Fruit fly (Drosophila melanogaster): ENCODE measurements around the gene CG14323.

The CG14323 gene

DNA sequence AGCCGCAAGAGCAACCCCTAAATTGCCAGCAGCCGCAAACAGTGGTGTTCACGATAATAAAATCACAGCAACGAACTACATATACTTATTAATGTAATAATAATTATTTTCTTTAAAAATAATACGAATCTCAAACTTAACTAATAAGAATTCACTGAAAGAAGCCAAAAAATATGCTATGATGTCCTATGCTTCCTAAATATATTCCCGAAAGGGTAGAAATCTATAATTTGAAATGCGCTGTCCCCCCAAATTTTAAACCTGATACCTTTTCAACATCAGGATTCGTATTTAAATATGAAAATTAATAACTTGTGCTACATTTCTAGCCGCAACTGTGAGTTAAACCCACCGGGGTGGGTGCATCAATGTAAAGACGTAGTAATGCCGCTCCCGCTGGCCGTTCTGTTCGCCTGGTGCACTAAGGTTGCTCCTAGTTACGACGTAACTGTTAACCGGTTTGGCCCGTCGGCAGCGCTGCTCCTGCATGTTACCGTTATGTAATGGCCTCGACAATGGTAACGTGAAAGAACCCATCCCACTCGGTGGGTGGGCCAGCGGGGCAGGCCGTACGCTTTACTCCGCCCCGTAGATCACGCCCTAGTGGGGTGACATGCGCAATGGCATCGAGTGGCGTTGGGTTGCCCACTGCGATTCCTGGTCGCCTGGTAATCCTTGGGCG is 17.6 kb downstream of the CG14323 start (continued):
- peak; percentile 7 for TF ChIP-seq tup (GFP tag; optimal IDR thresholded peaks at IDR 0.05)
- peak; percentile 34; the same call in 1 of the 2 replicates for TF ChIP-seq ro (GFP tag; IDR thresholded peaks at IDR 0.05)
- TF ChIP-seq dmrt99B (tag; optimal IDR thresholded peaks at IDR 0.05): peak; percentile 87
- TF ChIP-seq CG10959 (GFP tag; IDR thresholded peaks at IDR 0.05): peak; percentile 64; the same call in 1 of the 2 replicates
- peak; percentile 20 for TF ChIP-seq cato (GFP tag; optimal IDR thresholded peaks at IDR 0.05; ENCODE audit: borderline replicate concordance)
- TF ChIP-seq klu (GFP tag; IDR thresholded peaks at IDR 0.05): peak; percentile 48; the same call in 1 of the 2 replicates
- no peak for TF ChIP-seq Bteb2 (GFP tag; optimal IDR thresholded peaks at IDR 0.05)
- peak; percentile 37 for TF ChIP-seq CG13123 (GFP tag; optimal IDR thresholded peaks at IDR 0.05)
- peak; percentile 87 for TF ChIP-seq CG8388 (GFP tag; optimal IDR thresholded peaks at IDR 0.05)
- no peak for TF ChIP-seq CHES-1-like (GFP tag; optimal IDR thresholded peaks at IDR 0.05)
- TF ChIP-seq CG3726 (GFP tag; IDR thresholded peaks at IDR 0.05): peak; percentile 18; the same call in 1 of the 3 replicates
- peak; percentile 7 for TF ChIP-seq CG7928 (GFP tag; optimal IDR thresholded peaks at IDR 0.05)
- TF ChIP-seq Chrac-16 (GFP tag; optimal IDR thresholded peaks at IDR 0.05): peak; percentile 81
- peak; percentile 78 for TF ChIP-seq CG12659 (GFP tag; optimal IDR thresholded peaks at IDR 0.05)
- peak; percentile 82 for TF ChIP-seq croc (GFP tag; conservative IDR thresholded peaks at IDR 0.05)
- TF ChIP-seq wor (GFP tag; IDR thresholded peaks at IDR 0.05): peak; percentile 61
- TF ChIP-seq bcd (GFP tag; optimal IDR thresholded peaks at IDR 0.05): peak; percentile 82
- TF ChIP-seq esg (GFP tag; conservative IDR thresholded peaks at IDR 0.05): peak; percentile 46
- no peak for TF ChIP-seq Hmx (GFP tag; optimal IDR thresholded peaks at IDR 0.05)
- TF ChIP-seq Max (GFP tag; optimal IDR thresholded peaks at IDR 0.05): peak; percentile 43
- no peak for TF ChIP-seq sc (optimal IDR thresholded peaks at IDR 0.05)
- peak; percentile 77 for TF ChIP-seq sc (GFP tag; optimal IDR thresholded peaks at IDR 0.05)
- TF ChIP-seq Trl (optimal IDR thresholded peaks at IDR 0.05): no peak
- TF ChIP-seq Trl (GFP tag; optimal IDR thresholded peaks at IDR 0.05): peak; percentile 7
- peak in 1 of 2 experiments; percentile 84 for TF ChIP-seq bsh (GFP tag; optimal IDR thresholded peaks at IDR 0.05)
- TF ChIP-seq sim (GFP tag; IDR thresholded peaks at IDR 0.05): peak; percentile 41; the same call in 1 of the 2 replicates
- peak; percentile 71 for TF ChIP-seq kah (GFP tag; optimal IDR thresholded peaks at IDR 0.05)
- peak; percentile 84 for TF ChIP-seq crol (GFP tag; IDR thresholded peaks at IDR 0.05)
- TF ChIP-seq Hand (GFP tag; optimal IDR thresholded peaks at IDR 0.05): peak; percentile 82
- TF ChIP-seq z (GFP tag; IDR thresholded peaks at IDR 0.05): no peak
- TF ChIP-seq HLH3B (GFP tag; IDR thresholded peaks at IDR 0.05): peak; percentile 58; the same call in 1 of the 2 replicates
- no peak for TF ChIP-seq pan (optimal IDR thresholded peaks at IDR 0.05)
- no peak for TF ChIP-seq pan (GFP tag; optimal IDR thresholded peaks at IDR 0.05 in 1 of 2, IDR thresholded peaks at IDR 0.05 in 1 of 2)
- no peak for TF ChIP-seq sd (tag; optimal IDR thresholded peaks at IDR 0.05)
- TF ChIP-seq her (GFP tag; optimal IDR thresholded peaks at IDR 0.05): no peak
- no peak; the same call in 2 of the 3 replicates for TF ChIP-seq CG11456 (GFP tag; IDR thresholded peaks at IDR 0.05)
- TF ChIP-seq Ssrp (tag; optimal IDR thresholded peaks at IDR 0.05): peak; percentile 88
- TF ChIP-seq Opbp (GFP tag; IDR thresholded peaks at IDR 0.05; ENCODE audit: partially characterized antibody): peak; percentile 46; the same call in 1 of the 3 replicates
- TF ChIP-seq p53 (GFP tag; optimal IDR thresholded peaks at IDR 0.05): no peak
- TF ChIP-seq CG33557 (GFP tag; optimal IDR thresholded peaks at IDR 0.05): peak; percentile 85
- TF ChIP-seq scrt (GFP tag; optimal IDR thresholded peaks at IDR 0.05): peak; percentile 84
- peak; percentile 59 for TF ChIP-seq sug (tag; optimal IDR thresholded peaks at IDR 0.05)
- TF ChIP-seq CG18599 (GFP tag; optimal IDR thresholded peaks at IDR 0.05): peak; percentile 91
- no peak for TF ChIP-seq tx (GFP tag; optimal IDR thresholded peaks at IDR 0.05)
- no peak for TF ChIP-seq NC2α (GFP tag; optimal IDR thresholded peaks at IDR 0.05)
- TF ChIP-seq zf30C (GFP tag; optimal IDR thresholded peaks at IDR 0.05): no peak
- peak; percentile 46; the same call in 2 of the 3 replicates for TF ChIP-seq Aef1 (GFP tag; IDR thresholded peaks at IDR 0.05)
- peak; percentile 33 for TF ChIP-seq Bdp1 (GFP tag; optimal IDR thresholded peaks at IDR 0.05)
- TF ChIP-seq ranshi (GFP tag; IDR thresholded peaks at IDR 0.05): peak; percentile 69
- TF ChIP-seq Sin3A (optimal IDR thresholded peaks at IDR 0.05): no peak
- peak; percentile 76 for TF ChIP-seq CG11695 (GFP tag; IDR thresholded peaks at IDR 0.05)

All from whole organism, embryonic.